Worm (Caenorhabditis elegans): ENCODE data around the gene rbmx-2.

DNA sequence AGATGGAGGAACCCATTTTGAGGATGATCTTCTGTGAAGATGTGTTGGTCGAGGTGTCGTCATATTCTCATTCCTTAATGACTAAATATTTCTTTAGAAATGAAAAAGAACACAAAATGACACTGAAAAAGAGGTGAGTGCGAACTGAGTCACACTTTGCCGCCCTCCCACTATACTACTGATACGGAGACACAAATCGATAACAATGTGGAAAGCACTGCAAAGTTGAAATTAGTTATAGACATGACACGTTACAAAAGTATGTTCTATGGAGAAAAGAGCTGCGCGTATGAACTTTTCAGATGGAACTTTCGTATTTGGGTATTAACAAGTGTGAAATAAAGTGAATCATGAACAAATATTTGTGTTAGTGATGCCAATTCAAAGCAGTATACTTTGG, 47.4 kb upstream of the rbmx-2 start, which contains the start of gene tat-4:
- no peak for TF ChIP-seq aly-2 (tag; optimal IDR thresholded peaks at IDR 0.05)
- TF ChIP-seq nhr-6 (tag; optimal IDR thresholded peaks at IDR 0.05) = no peak
- TF ChIP-seq elt-1 (tag; optimal IDR thresholded peaks at IDR 0.05) = no peak
- no peak for TF ChIP-seq elt-3 (tag; optimal IDR thresholded peaks at IDR 0.05)
- no peak for TF ChIP-seq mbf-1 (tag; optimal IDR thresholded peaks at IDR 0.05)
- TF ChIP-seq ceh-82 (tag; optimal IDR thresholded peaks at IDR 0.05) = no peak
- no peak for TF ChIP-seq ZK546.5 (tag; optimal IDR thresholded peaks at IDR 0.05)

Data from whole organism, L2 larva.